Fruit fly (Drosophila melanogaster) whole organism, embryonic: ENCODE data around the gene CG33784.

ENCODE experiments used
- B-H2 ChIP-seq: fragments of 200-800 bp; sonication (Bioruptor generic); optimal IDR thresholded peaks from 2 replicates; lab custom pipeline; 2018; ENCODE audit warnings: missing biosample characterization, mild to moderate bottlenecking, missing genetic modification characterization
- CG10147 ChIP-seq: fragments of 200-800 bp; sonication (Bioruptor generic); optimal IDR thresholded peaks from 2 replicates; lab custom pipeline; 2019; ENCODE audit warnings: missing biosample characterization, mild to moderate bottlenecking, missing genetic modification characterization, moderate library complexity
- CG10543 ChIP-seq: fragments of 200-800 bp; sonication (Bioruptor generic); optimal IDR thresholded peaks from 3 replicates; lab custom pipeline; 2017; ENCODE audit warnings: missing biosample characterization, mild to moderate bottlenecking, missing genetic modification characterization, moderate library complexity
- CG11504 ChIP-seq: fragments of 200-800 bp; sonication (Bioruptor generic); optimal IDR thresholded peaks from 3 replicates; lab custom pipeline; 2019; ENCODE audit warnings: missing biosample characterization, mild to moderate bottlenecking, missing genetic modification characterization, moderate library complexity
- CG14667 ChIP-seq: fragments of 200-800 bp; sonication (Bioruptor generic); IDR thresholded peaks from 2 replicates; pipeline ENCODE4 v1.3.6; 2022; ENCODE audit warnings: missing biosample characterization, missing genetic modification characterization
- CG15514 ChIP-seq: fragments of 200-800 bp; sonication (Bioruptor generic); optimal IDR thresholded peaks from 3 replicates; lab custom pipeline; 2017; ENCODE audit warnings: missing biosample characterization, missing genetic modification characterization, mild to moderate bottlenecking, moderate library complexity, missing genetic modification reagents
- CG16815 ChIP-seq: fragments of 200-800 bp; sonication (Bioruptor generic); optimal IDR thresholded peaks from 3 replicates; lab custom pipeline; 2017; ENCODE audit warnings: missing biosample characterization, mild to moderate bottlenecking, missing genetic modification characterization
- CG17359 ChIP-seq: fragments of 200-800 bp; sonication (Bioruptor generic); optimal IDR thresholded peaks from 3 replicates; lab custom pipeline; 2018; ENCODE audit warnings: missing biosample characterization, mild to moderate bottlenecking, missing genetic modification characterization, moderate library complexity
- CG1832 ChIP-seq: fragments of 200-800 bp; sonication (Bioruptor generic); optimal IDR thresholded peaks from 2 replicates; lab custom pipeline; 2017; ENCODE audit warnings: missing biosample characterization, mild to moderate bottlenecking, missing genetic modification characterization, inconsistent platforms
- CG2202 ChIP-seq: fragments of 200-800 bp; sonication (Bioruptor generic); optimal IDR thresholded peaks from 2 replicates; lab custom pipeline; 2018; ENCODE audit warnings: missing biosample characterization, mild to moderate bottlenecking, missing genetic modification characterization
- CG2875 ChIP-seq: fragments of 200-800 bp; sonication (Bioruptor generic); optimal IDR thresholded peaks from 2 replicates; lab custom pipeline; 2017; ENCODE audit warnings: missing biosample characterization, mild to moderate bottlenecking, missing genetic modification characterization, missing genetic modification reagents
- CG3065 ChIP-seq: fragments of 200-800 bp; sonication (Bioruptor generic); optimal IDR thresholded peaks from 2 replicates; lab custom pipeline; 2016; ENCODE audit warnings: missing biosample characterization, missing genetic modification characterization
- CG31388 ChIP-seq: fragments of 200-800 bp; sonication (Bioruptor generic); optimal IDR thresholded peaks from 2 replicates; lab custom pipeline; 2016; ENCODE audit warnings: missing biosample characterization, missing genetic modification characterization
- CG3726 ChIP-seq: fragments of 200-800 bp; sonication (Bioruptor generic); IDR thresholded peaks from 3 replicates; pipeline ENCODE4, ENCODE4 v1.3.6; 2022; ENCODE audit warnings: missing biosample characterization, missing genetic modification characterization
- CG3995 ChIP-seq: fragments of 200-800 bp; sonication (Bioruptor generic); optimal IDR thresholded peaks from 3 replicates; lab custom pipeline; 2016; ENCODE audit warnings: missing biosample characterization, missing genetic modification characterization
- CG4360 ChIP-seq: fragments of 200-800 bp; sonication (Bioruptor generic); IDR thresholded peaks from 2 replicates; pipeline ENCODE4 v1.3.6; 2022; ENCODE audit warnings: missing biosample characterization, missing genetic modification characterization
- CG6654 ChIP-seq: fragments of 200-800 bp; sonication (Bioruptor generic); optimal IDR thresholded peaks from 2 replicates; lab custom pipeline; 2017; ENCODE audit warnings: missing biosample characterization, mild to moderate bottlenecking, missing genetic modification characterization
- CG6854 ChIP-seq: fragments of 200-800 bp; sonication (Bioruptor generic); optimal IDR thresholded peaks from 3 replicates; lab custom pipeline; 2017; ENCODE audit warnings: missing biosample characterization, mild to moderate bottlenecking, missing genetic modification characterization
- CG7556 ChIP-seq: fragments of 200-800 bp; sonication (Bioruptor generic); optimal IDR thresholded peaks from 2 replicates; lab custom pipeline; 2017; ENCODE audit warnings: missing biosample characterization, mild to moderate bottlenecking, missing genetic modification characterization
- Camta ChIP-seq: fragments of 200-800 bp; sonication (Bioruptor generic); optimal IDR thresholded peaks from 2 replicates; lab custom pipeline; 2016; ENCODE audit warnings: missing biosample characterization, missing genetic modification characterization
- CkIIα-i1 ChIP-seq: fragments of 200-800 bp; sonication (Bioruptor generic); IDR thresholded peaks from 2 replicates; pipeline ENCODE4 v1.3.6; 2022; ENCODE audit warnings: missing biosample characterization, missing genetic modification characterization
- Dfd ChIP-seq, 2 experiments: fragments of >200 bp; optimal IDR thresholded peaks; 2 replicates each; lab custom pipeline; 2017; ENCODE audit warnings: missing biosample characterization in 2 of 2, missing genetic modification characterization in 2 of 2
- Doc3 ChIP-seq: fragments of 200-800 bp; sonication (Bioruptor generic); IDR thresholded peaks from 3 replicates; pipeline ENCODE4 v1.3.6; 2022; ENCODE audit warnings: missing biosample characterization, missing genetic modification characterization; ENCODE audit not compliant: partially characterized antibody
- HLHmδ ChIP-seq: fragments of 200-800 bp; sonication (Bioruptor generic); optimal IDR thresholded peaks from 2 replicates; lab custom pipeline; 2018; ENCODE audit warnings: missing biosample characterization, mild to moderate bottlenecking, missing genetic modification characterization, moderate library complexity
- NC2β ChIP-seq: fragments of 200-800 bp; sonication (Bioruptor generic); optimal IDR thresholded peaks from 2 replicates; lab custom pipeline; 2016; ENCODE audit warnings: missing biosample characterization, missing genetic modification characterization
- Ptx1 ChIP-seq: fragments of 200-800 bp; sonication (Bioruptor generic); IDR thresholded peaks from 2 replicates; pipeline ENCODE4 v1.3.6; 2022; ENCODE audit warnings: missing biosample characterization, missing genetic modification characterization
- Scr ChIP-seq: fragments of 200-800 bp; sonication (Bioruptor generic); IDR thresholded peaks from 2 replicates; pipeline ENCODE4 v1.3.6; 2022; ENCODE audit warnings: missing biosample characterization, missing genetic modification characterization; ENCODE audit not compliant: partially characterized antibody
- Sin3A ChIP-seq: fragments of >200 bp; optimal IDR thresholded peaks from 2 replicates; lab custom pipeline; 2018
- Spps ChIP-seq: fragments of 200-800 bp; sonication (Bioruptor generic); optimal IDR thresholded peaks from 2 replicates; lab custom pipeline; 2018; ENCODE audit warnings: missing biosample characterization, mild to moderate bottlenecking, missing genetic modification characterization
- Tbp ChIP-seq: fragments of >200 bp; optimal IDR thresholded peaks from 2 replicates; lab custom pipeline; 2018; ENCODE audit warnings: missing biosample characterization, missing genetic modification characterization
- Xbp1 ChIP-seq: fragments of 200-800 bp; sonication (Bioruptor generic); optimal IDR thresholded peaks from 3 replicates; lab custom pipeline; 2016; ENCODE audit warnings: missing biosample characterization, mild to moderate bottlenecking, missing genetic modification characterization
- ato ChIP-seq: fragments of 200-800 bp; sonication (Bioruptor generic); IDR thresholded peaks from 2 replicates; pipeline ENCODE4 v1.3.6; 2022; ENCODE audit warnings: missing biosample characterization, missing genetic modification characterization; ENCODE audit not compliant: partially characterized antibody
- bcd ChIP-seq: fragments of 200-800 bp; sonication (Bioruptor generic); optimal IDR thresholded peaks from 2 replicates; lab custom pipeline; 2017; ENCODE audit warnings: missing biosample characterization, mild to moderate bottlenecking, missing genetic modification characterization
- bsh ChIP-seq, 2 experiments: fragments of 200-800 bp; sonication (Bioruptor generic); optimal IDR thresholded peaks; 2 replicates each; lab custom pipeline; 2017 to 2018; ENCODE audit warnings: mild to moderate bottlenecking in 2 of 2, missing biosample characterization in 2 of 2, missing genetic modification characterization in 2 of 2, moderate library complexity in 1 of 2
- cas ChIP-seq: fragments of 200-800 bp; sonication (Bioruptor generic); IDR thresholded peaks from 2 replicates; pipeline ENCODE4 v1.3.6; 2022; ENCODE audit warnings: missing biosample characterization, missing genetic modification characterization
- cato ChIP-seq: fragments of 200-800 bp; sonication (Bioruptor generic); optimal IDR thresholded peaks from 2 replicates; lab custom pipeline; 2016; ENCODE audit warnings: missing biosample characterization, missing genetic modification characterization, borderline replicate concordance
- dati ChIP-seq: fragments of 200-800 bp; sonication (Bioruptor generic); IDR thresholded peaks from 2 replicates; pipeline ENCODE4 v1.3.6; 2022; ENCODE audit warnings: missing biosample characterization, missing genetic modification characterization
- dmrt99B ChIP-seq: fragments of 200-800 bp; sonication (Bioruptor generic); optimal IDR thresholded peaks from 2 replicates; lab custom pipeline; 2018; ENCODE audit warnings: missing biosample characterization, mild to moderate bottlenecking, missing genetic modification characterization, moderate library complexity
- esg ChIP-seq: fragments of 200-800 bp; sonication (Bioruptor generic); conservative IDR thresholded peaks from 2 replicates; pipeline ENCODE4 v1.3.6; 2022; ENCODE audit warnings: missing biosample characterization, missing genetic modification characterization
- eyg ChIP-seq: fragments of 200-800 bp; sonication (Bioruptor generic); optimal IDR thresholded peaks from 3 replicates; lab custom pipeline; 2016; ENCODE audit warnings: missing biosample characterization, missing genetic modification characterization
- gce ChIP-seq: fragments of 200-800 bp; sonication (Bioruptor generic); IDR thresholded peaks from 3 replicates; pipeline ENCODE4 v1.3.6; 2022; ENCODE audit warnings: missing biosample characterization, missing genetic modification characterization
- grn ChIP-seq: fragments of 200-800 bp; sonication (Bioruptor generic); optimal IDR thresholded peaks from 3 replicates; lab custom pipeline; 2017; ENCODE audit warnings: missing biosample characterization, missing genetic modification characterization
- knrl ChIP-seq: fragments of 200-800 bp; sonication (Bioruptor generic); IDR thresholded peaks from 3 replicates; pipeline ENCODE4 v1.3.6; 2022; ENCODE audit warnings: missing biosample characterization, missing genetic modification characterization; ENCODE audit not compliant: partially characterized antibody
- lilli ChIP-seq: fragments of 200-800 bp; sonication (Bioruptor generic); optimal IDR thresholded peaks from 3 replicates; lab custom pipeline; 2016; ENCODE audit warnings: missing biosample characterization, missing genetic modification characterization
- maf-S ChIP-seq: fragments of 200-800 bp; sonication (Bioruptor generic); optimal IDR thresholded peaks from 2 replicates; lab custom pipeline; 2016; ENCODE audit warnings: missing biosample characterization, missing genetic modification characterization
- otp ChIP-seq: fragments of 200-800 bp; sonication (Bioruptor generic); IDR thresholded peaks from 3 replicates; pipeline ENCODE4, ENCODE4 v1.3.6; 2022; ENCODE audit warnings: missing biosample characterization, missing genetic modification characterization
- pita ChIP-seq: fragments of 200-800 bp; sonication (Bioruptor generic); optimal IDR thresholded peaks from 2 replicates; lab custom pipeline; 2017; ENCODE audit warnings: missing biosample characterization, mild to moderate bottlenecking, missing genetic modification characterization
- run ChIP-seq: fragments of 200-800 bp; sonication (Bioruptor generic); optimal IDR thresholded peaks from 3 replicates; lab custom pipeline; 2018; ENCODE audit warnings: missing biosample characterization, mild to moderate bottlenecking, missing genetic modification characterization
- shn ChIP-seq: fragments of 200-800 bp; sonication (Bioruptor generic); optimal IDR thresholded peaks from 3 replicates; lab custom pipeline; 2016; ENCODE audit warnings: missing biosample characterization, missing genetic modification characterization
- sna ChIP-seq: fragments of 200-800 bp; sonication (Bioruptor generic); IDR thresholded peaks from 2 replicates; pipeline ENCODE4 v1.3.6; 2022; ENCODE audit warnings: missing biosample characterization, missing genetic modification characterization; ENCODE audit not compliant: partially characterized antibody
- trem ChIP-seq: fragments of 200-800 bp; optimal IDR thresholded peaks from 3 replicates; lab custom pipeline; 2019; ENCODE audit warnings: missing biosample characterization, mild to moderate bottlenecking, missing genetic modification characterization, moderate library complexity

Gene CG33784

DNA sequence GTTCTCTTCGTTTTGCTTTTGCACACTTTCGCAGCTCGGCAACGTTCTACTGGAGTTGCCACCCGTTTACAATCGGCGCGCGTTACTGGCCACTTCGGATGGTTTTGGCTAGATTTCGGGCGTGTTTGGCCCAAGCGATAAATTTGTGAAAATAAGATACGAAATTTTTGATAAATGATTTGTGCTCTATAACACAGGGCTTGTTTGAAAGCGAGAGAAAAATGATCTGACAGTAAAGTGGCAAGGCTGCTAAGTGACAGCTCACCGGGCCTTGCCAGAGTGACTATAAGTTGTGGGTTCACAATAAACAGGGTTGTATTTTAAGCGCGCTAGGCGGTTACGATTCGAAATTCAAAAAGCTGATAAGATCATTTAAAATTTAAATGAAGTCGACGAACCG lies 42.2 kb downstream of the CG33784 start, which contains the start of gene Fmr1 (continued):
- TF ChIP-seq gce (no peak), sna (GFP tag; lab: Robert Waterston, UW) (no peak), Ptx1 (GFP tag; lab: Robert Waterston, UW) (peak; percentile 55; the same call in 1 of the 2 replicates), CG10543 (peak; percentile 44), CG16815 (peak; percentile 9), Sin3A (lab: Kevin White, UChicago) (peak; percentile 99), CG6654 (GFP tag; lab: Kevin White, UChicago) (no peak), CG17359 (tag; lab: Kevin White, UChicago) (no peak), grn (GFP tag; lab: Kevin White, UChicago) (peak; percentile 70), CG31388 (GFP tag; lab: Kevin White, UChicago) (no peak), cato (GFP tag; lab: Kevin White, UChicago) (no peak), CG15514 (GFP tag; lab: Kevin White, UChicago) (peak; percentile 85), HLHmδ (no peak), maf-S (GFP tag; lab: Kevin White, UChicago) (peak; percentile 52), CG3726 (no peak), CG3065 (no peak), NC2β (GFP tag; lab: Kevin White, UChicago) (peak; percentile 65), CG11504 (tag; lab: Kevin White, UChicago) (peak; percentile 64), CG6854 (GFP tag; lab: Kevin White, UChicago) (no peak), CG1832 (GFP tag; lab: Kevin White, UChicago) (no peak), CG14667 (0 out of 2 replicates have a peak, but pooled peaks have one; percentile 12), CG2875 (no peak), Spps (tag; lab: Kevin White, UChicago) (peak; percentile 10), dati (GFP tag; lab: Robert Waterston, UW) (no peak), trem (tag; lab: Kevin White, UChicago) (peak; percentile 89), ato (GFP tag; lab: Robert Waterston, UW) (no peak), pita (GFP tag; lab: Kevin White, UChicago) (no peak), esg (GFP tag; lab: Robert Waterston, UW) (no peak; the same call in 1 of the 2 replicates), CG4360 (GFP tag; lab: Robert Waterston, UW) (no peak), Doc3 (GFP tag; lab: Robert Waterston, UW) (no peak), Scr (GFP tag; lab: Robert Waterston, UW) (peak; percentile 44; the same call in 1 of the 2 replicates), CG10147 (GFP tag; lab: Kevin White, UChicago) (peak; percentile 33), knrl (GFP tag; lab: Robert Waterston, UW) (peak; percentile 49; the same call in 1 of the 3 replicates), CG7556 (no peak), run (tag; lab: Kevin White, UChicago) (no peak), cas (no peak), shn (GFP tag; lab: Kevin White, UChicago) (peak; percentile 60), B-H2 (GFP tag; lab: Kevin White, UChicago) (peak; percentile 19), lilli (GFP tag; lab: Kevin White, UChicago) (peak; percentile 71), CkIIα-i1 (GFP tag; lab: Robert Waterston, UW) (no peak), Camta (GFP tag; lab: Kevin White, UChicago) (peak; percentile 60), eyg (no peak), bsh (GFP tag; optimal IDR thresholded peaks at IDR 0.05; lab: Kevin White, UChicago) (peak in 1 of 2 experiments; percentile 35), otp (GFP tag; lab: Robert Waterston, UW) (no peak), Tbp (GFP tag; lab: Kevin White, UChicago) (no peak), CG2202 (tag; lab: Kevin White, UChicago) (no peak), dmrt99B (no peak), Xbp1 (GFP tag; lab: Kevin White, UChicago) (peak; percentile 63), bcd (peak; percentile 44), Dfd (GFP tag; optimal IDR thresholded peaks at IDR 0.05; lab: Kevin White, UChicago) (no peak), CG3995 (GFP tag; lab: Kevin White, UChicago) (peak; percentile 41)
